Worm (Caenorhabditis elegans) whole organism, mixed stage, embryonic: ENCODE data around the gene mtl-2.

Experiments used
- blmp-1 ChIP-seq: fragments of 150-350 bp; optimal IDR thresholded peaks from 2 replicates; lab custom pipeline; 2014; ENCODE audit warnings: missing biosample characterization, missing genetic modification characterization
- ceh-83 ChIP-seq: fragments of 200-800 bp; sonication (Bioruptor generic); optimal IDR thresholded peaks from 2 replicates; lab custom pipeline; 2018; ENCODE audit warnings: mild to moderate bottlenecking, missing genetic modification characterization, missing compliant biosample characterization
- elt-1 ChIP-seq: sonication (generic microtip); optimal IDR thresholded peaks from 2 replicates; lab custom pipeline; 2017; ENCODE audit warnings: missing genetic modification characterization, mild to moderate bottlenecking, missing compliant biosample characterization, antibody characterized with exemption, moderate library complexity, borderline replicate concordance; ENCODE audit not compliant: insufficient read depth
- elt-3 ChIP-seq: fragments of 150-350 bp; optimal IDR thresholded peaks from 2 replicates; lab custom pipeline; 2014; ENCODE audit warnings: missing biosample characterization, missing genetic modification characterization
- ham-2 ChIP-seq: fragments of 200-800 bp; sonication (Bioruptor generic); optimal IDR thresholded peaks from 2 replicates; lab custom pipeline; 2018; ENCODE audit warnings: mild to moderate bottlenecking, missing genetic modification characterization, missing compliant biosample characterization
- lin-13 ChIP-seq: fragments of 150-350 bp; optimal IDR thresholded peaks from 2 replicates; lab custom pipeline; 2014; ENCODE audit warnings: missing biosample characterization, missing genetic modification characterization
- mab-5 ChIP-seq: fragments of 150-350 bp; optimal IDR thresholded peaks from 2 replicates; lab custom pipeline; 2014; ENCODE audit warnings: missing biosample characterization, missing genetic modification characterization
- mep-1 ChIP-seq: fragments of 150-350 bp; optimal IDR thresholded peaks from 2 replicates; lab custom pipeline; 2017; ENCODE audit warnings: missing biosample characterization, missing genetic modification reagents, missing genetic modification characterization, inconsistent platforms
- nhr-76 ChIP-seq: sonication (generic microtip); optimal IDR thresholded peaks from 2 replicates; lab custom pipeline; 2017; ENCODE audit warnings: missing biosample characterization, missing genetic modification characterization
- snpc-4 ChIP-seq: fragments of 150-350 bp; optimal IDR thresholded peaks from 2 replicates; lab custom pipeline; 2014; ENCODE audit warnings: missing biosample characterization, missing genetic modification characterization
- unc-120 ChIP-seq: sonication (generic microtip); optimal IDR thresholded peaks from 2 replicates; lab custom pipeline; 2017; ENCODE audit warnings: missing genetic modification characterization, missing compliant biosample characterization; ENCODE audit not compliant: poor library complexity, severe bottlenecking
- unc-62 ChIP-seq: fragments of 150-350 bp; optimal IDR thresholded peaks from 2 replicates; lab custom pipeline; 2014; ENCODE audit warnings: missing biosample characterization, missing genetic modification reagents, missing genetic modification characterization
- ztf-11 ChIP-seq: fragments of 150-350 bp; optimal IDR thresholded peaks from 2 replicates; lab custom pipeline; 2014; ENCODE audit warnings: missing biosample characterization, missing genetic modification characterization

ce11 chrV:13992485-13992884 lies 26.0 kb downstream of the mtl-2 start, which contains the start of gene droe-4:
- TF ChIP-seq blmp-1 (tag; lab: Kevin White, UChicago) (no peak), nhr-76 (no peak), elt-3 (tag; lab: Kevin White, UChicago) (no peak), lin-13 (tag; lab: Kevin White, UChicago) (no peak), ztf-11 (no peak), ceh-83 (GFP tag; lab: Kevin White, UChicago) (no peak), mab-5 (tag; lab: Kevin White, UChicago) (no peak), mep-1 (tag; lab: Kevin White, UChicago) (no peak), elt-1 (tag; lab: Kevin White, UChicago) (no peak), unc-120 (no peak), ham-2 (no peak), unc-62 (no peak), snpc-4 (no peak)
